Worm (Caenorhabditis elegans) whole organism, midembryonic: ENCODE measurements around the gene cft-1.

ENCODE experiments used
- T22C8.4 ChIP-seq: fragments of 200-800 bp; sonication (Bioruptor generic); IDR thresholded peaks from 2 replicates; pipeline ENCODE4 v1.3.6; 2022; ENCODE audit warnings: missing genetic modification characterization, missing compliant biosample characterization
- cog-1 ChIP-seq: sonication (generic microtip); optimal IDR thresholded peaks from 2 replicates; lab custom pipeline; 2016; ENCODE audit warnings: missing genetic modification characterization, missing compliant biosample characterization
- flt-1 ChIP-seq: fragments of 200-800 bp; sonication (Bioruptor generic); IDR thresholded peaks from 2 replicates; pipeline ENCODE4 v1.3.6; 2022; ENCODE audit warnings: missing genetic modification characterization, missing compliant biosample characterization
- klf-2 ChIP-seq: fragments of 200-800 bp; sonication (Bioruptor generic); conservative IDR thresholded peaks from 2 replicates; pipeline ENCODE4 v1.3.6; 2022; ENCODE audit warnings: missing genetic modification reagents, missing genetic modification characterization, missing compliant biosample characterization
- med-1 ChIP-seq: sonication (generic microtip); optimal IDR thresholded peaks from 2 replicates; lab custom pipeline; 2017; ENCODE audit warnings: missing genetic modification characterization, mild to moderate bottlenecking, missing compliant biosample characterization, antibody characterized with exemption, missing genetic modification reagents; ENCODE audit not compliant: insufficient read depth
- ref-1 ChIP-seq: fragments of 200-800 bp; sonication (Bioruptor generic); conservative IDR thresholded peaks from 2 replicates; pipeline ENCODE4 v1.3.6; 2022; ENCODE audit warnings: missing genetic modification reagents, missing genetic modification characterization, missing compliant biosample characterization
- tab-1 ChIP-seq: fragments of 200-800 bp; sonication (Bioruptor generic); IDR thresholded peaks from 2 replicates; pipeline ENCODE4 v1.3.6; 2022; ENCODE audit warnings: missing genetic modification characterization, missing compliant biosample characterization
- ztf-23 ChIP-seq: fragments of 200-800 bp; sonication (Bioruptor generic); IDR thresholded peaks from 2 replicates; pipeline ENCODE4 v1.3.6; 2022; ENCODE audit warnings: missing genetic modification reagents, missing genetic modification characterization, missing compliant biosample characterization
- ztf-29 ChIP-seq: fragments of 200-800 bp; sonication (Bioruptor generic); IDR thresholded peaks from 2 replicates; pipeline ENCODE4 v1.3.6; 2022; ENCODE audit warnings: missing genetic modification reagents, missing genetic modification characterization, missing compliant biosample characterization

Gene cft-1

DNA sequence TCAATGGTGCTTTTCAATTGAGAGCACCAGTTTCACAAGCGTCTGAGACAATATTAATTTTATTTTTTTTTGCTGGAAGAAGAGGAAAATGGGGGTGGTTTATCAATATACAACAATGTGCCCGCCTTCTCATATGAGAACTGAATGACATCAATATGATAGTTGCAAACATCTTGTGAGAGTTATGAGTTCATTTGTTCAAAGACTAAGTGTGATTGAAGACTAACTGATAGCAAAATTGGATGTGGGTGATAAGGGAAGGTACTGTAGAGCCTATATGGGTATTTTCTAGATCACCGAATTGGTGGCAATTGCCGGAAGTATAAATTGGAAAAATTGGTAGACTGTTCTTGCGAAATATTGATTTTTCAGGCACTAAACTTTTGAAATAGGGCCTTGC lies 26.0 kb upstream of the cft-1 start:
- no peak for TF ChIP-seq tab-1 (GFP tag; lab: Robert Waterston, UW)
- TF ChIP-seq ztf-23: no peak
- no peak for TF ChIP-seq ztf-29 (GFP tag; lab: Robert Waterston, UW)
- no peak for TF ChIP-seq med-1 (GFP tag; lab: Kevin White, UChicago)
- no peak for TF ChIP-seq cog-1 (tag; lab: Kevin White, UChicago)
- no peak for TF ChIP-seq ref-1 (GFP tag; lab: Robert Waterston, UW)
- TF ChIP-seq klf-2 (GFP tag; lab: Robert Waterston, UW): no peak
- TF ChIP-seq flt-1 (GFP tag; lab: Robert Waterston, UW): no peak
- no peak for TF ChIP-seq T22C8.4 (GFP tag; lab: Robert Waterston, UW)

DNA sequence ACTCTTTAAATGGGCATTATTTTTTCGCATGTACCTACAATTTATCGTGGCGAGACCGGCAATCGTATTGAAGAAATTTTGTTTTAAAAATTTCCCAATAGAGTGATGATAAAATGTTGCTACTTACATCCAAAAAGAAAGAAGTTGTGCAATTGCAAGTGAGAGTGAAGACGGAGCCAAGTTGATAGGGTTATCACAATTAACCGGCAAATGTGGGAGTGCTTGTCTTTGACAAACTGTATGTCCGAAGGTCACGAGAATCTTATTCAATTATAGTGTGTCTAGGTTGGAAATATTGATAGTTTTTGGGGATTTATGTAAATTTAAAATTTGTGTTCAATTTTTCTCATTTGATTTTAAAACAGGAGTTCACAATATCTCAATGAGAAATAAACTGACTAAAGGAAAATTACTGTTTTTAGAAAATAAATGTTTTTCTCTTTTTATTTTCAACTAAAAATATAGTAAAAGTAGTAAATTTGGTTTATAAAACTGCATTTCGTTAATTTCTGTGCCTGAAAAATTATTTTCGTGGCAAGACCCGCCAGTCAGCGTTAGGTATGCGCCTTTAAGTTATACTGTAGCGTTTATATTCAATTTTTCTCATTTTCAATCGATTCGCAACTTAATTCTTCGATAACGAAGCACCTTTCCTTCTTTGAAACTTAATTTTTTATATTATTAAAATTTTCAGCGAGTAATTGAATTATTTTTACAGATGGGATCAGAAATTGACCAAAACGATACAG lies 24.8 kb upstream of the cft-1 start, which contains the start of the genes hpo-15 and mms-19:
TSS of gene hpo-15 (minus strand) at position 201 of the 749 bp plus-strand sequence.
TSS of gene mms-19 (plus strand) at position 719 of the 749 bp plus-strand sequence.
- TF ChIP-seq med-1 (GFP tag; lab: Kevin White, UChicago) (no peak), klf-2 (GFP tag; lab: Robert Waterston, UW) (no peak), ztf-23 (no peak), ztf-29 (GFP tag; lab: Robert Waterston, UW) (no peak)

DNA sequence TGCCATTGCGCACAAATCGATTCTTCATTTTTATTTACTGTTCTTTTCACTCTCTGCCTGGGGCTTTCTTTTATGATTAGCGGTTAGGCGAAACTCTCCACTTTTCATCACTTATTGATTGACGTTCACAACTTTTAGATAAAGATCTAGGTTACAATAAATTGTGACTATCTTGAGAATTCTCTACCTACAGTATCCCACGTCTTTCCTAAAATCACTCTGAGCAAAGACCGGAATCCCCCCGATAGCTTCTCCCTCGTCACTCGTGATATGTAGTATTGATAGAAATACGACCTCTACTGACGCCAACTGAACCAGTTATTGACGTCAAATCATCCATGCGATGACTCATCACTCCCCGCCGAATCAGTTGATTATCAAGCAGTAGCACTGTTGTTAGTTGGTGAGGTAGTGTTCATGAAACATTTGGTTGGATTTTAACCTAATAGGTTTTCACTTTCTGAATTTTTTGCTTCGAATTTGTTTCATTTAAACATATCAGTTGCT lies 16.8 kb upstream of the cft-1 start, which contains the start of gene hir-1:
TSS of gene hir-1 (plus strand) at position 405 of the 507 bp plus-strand sequence.
- TF ChIP-seq ref-1 (GFP tag; lab: Robert Waterston, UW): no peak
- no peak for TF ChIP-seq med-1 (GFP tag; lab: Kevin White, UChicago)
- no peak for TF ChIP-seq ztf-29 (GFP tag; lab: Robert Waterston, UW)
- no peak for TF ChIP-seq flt-1 (GFP tag; lab: Robert Waterston, UW)
- no peak for TF ChIP-seq tab-1 (GFP tag; lab: Robert Waterston, UW)
- no peak for TF ChIP-seq cog-1 (tag; lab: Kevin White, UChicago)
- TF ChIP-seq klf-2 (GFP tag; lab: Robert Waterston, UW): no peak
- no peak for TF ChIP-seq ztf-23
- TF ChIP-seq T22C8.4 (GFP tag; lab: Robert Waterston, UW): no peak

DNA sequence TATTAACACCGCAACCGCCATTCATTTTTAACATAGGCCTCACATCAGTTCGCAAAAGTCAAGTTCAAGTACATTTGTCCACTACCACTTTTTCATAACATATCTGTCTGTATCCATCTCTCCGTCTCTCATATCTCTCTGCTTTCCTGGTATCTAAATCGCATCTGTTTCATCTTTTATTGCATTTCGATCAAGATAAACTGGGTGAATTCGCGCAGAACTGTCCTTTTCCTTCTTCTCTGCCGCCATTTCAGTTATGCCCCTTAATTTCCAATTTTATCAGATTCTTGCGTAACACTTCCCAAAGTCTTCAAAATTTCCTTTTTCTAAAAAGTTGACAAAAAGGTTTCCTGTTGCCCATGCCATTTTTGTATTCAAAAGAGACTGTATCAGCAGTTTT lies 15.3 kb upstream of the cft-1 start:
- TF ChIP-seq ztf-23: no peak
- TF ChIP-seq T22C8.4 (GFP tag; lab: Robert Waterston, UW): no peak
- TF ChIP-seq flt-1 (GFP tag; lab: Robert Waterston, UW): no peak
- TF ChIP-seq tab-1 (GFP tag; lab: Robert Waterston, UW): no peak
- TF ChIP-seq ref-1 (GFP tag; lab: Robert Waterston, UW): no peak
- TF ChIP-seq klf-2 (GFP tag; lab: Robert Waterston, UW): no peak
- TF ChIP-seq ztf-29 (GFP tag; lab: Robert Waterston, UW): no peak
- TF ChIP-seq med-1 (GFP tag; lab: Kevin White, UChicago): no peak
- no peak for TF ChIP-seq cog-1 (tag; lab: Kevin White, UChicago)

DNA sequence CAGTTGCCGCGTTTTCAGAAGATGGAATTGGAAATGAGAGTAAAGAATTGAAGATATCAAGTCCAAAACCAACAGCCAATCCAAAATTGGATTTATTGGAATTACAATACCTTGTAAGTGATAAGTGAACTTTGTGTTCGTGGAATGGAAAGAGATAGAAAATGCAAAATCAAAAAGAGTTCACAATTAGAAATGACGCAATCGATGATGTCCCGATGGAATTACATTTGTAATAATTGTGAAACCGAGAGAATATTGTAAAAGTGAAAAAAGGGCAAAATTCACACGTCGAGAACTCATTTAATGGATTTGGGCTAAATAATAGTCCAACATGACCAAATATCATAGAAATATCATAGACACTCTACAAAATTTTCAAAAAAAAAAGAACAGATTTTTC lies 13.4 kb upstream of the cft-1 start:
- TF ChIP-seq T22C8.4 (GFP tag; lab: Robert Waterston, UW) (no peak), ref-1 (GFP tag; lab: Robert Waterston, UW) (no peak), ztf-23 (no peak), med-1 (GFP tag; lab: Kevin White, UChicago) (no peak), tab-1 (GFP tag; lab: Robert Waterston, UW) (no peak), flt-1 (GFP tag; lab: Robert Waterston, UW) (no peak), ztf-29 (GFP tag; lab: Robert Waterston, UW) (no peak), klf-2 (GFP tag; lab: Robert Waterston, UW) (no peak), cog-1 (tag; lab: Kevin White, UChicago) (no peak)

DNA sequence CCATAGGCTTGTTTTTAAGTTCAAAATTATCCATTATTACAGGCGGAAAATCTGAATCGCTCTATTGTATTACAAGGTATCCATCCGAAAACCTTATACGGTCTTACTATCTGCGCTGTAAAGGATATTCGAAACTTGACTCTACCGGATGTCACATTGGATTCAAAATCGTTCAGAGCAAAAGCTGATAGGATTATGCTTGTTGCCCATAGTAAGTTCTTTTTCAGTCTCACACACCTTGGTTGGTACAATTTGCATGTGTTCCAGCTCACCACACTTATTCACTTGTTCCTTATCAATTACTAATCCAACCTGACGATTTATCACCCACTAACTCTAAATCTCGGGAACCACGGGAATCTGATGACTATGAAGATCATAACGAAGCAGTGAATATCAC lies 10.9 kb upstream of the cft-1 start:
- no peak for TF ChIP-seq klf-2 (GFP tag; lab: Robert Waterston, UW)
- TF ChIP-seq tab-1 (GFP tag; lab: Robert Waterston, UW): no peak
- TF ChIP-seq cog-1 (tag; lab: Kevin White, UChicago): no peak
- no peak for TF ChIP-seq ztf-23
- TF ChIP-seq med-1 (GFP tag; lab: Kevin White, UChicago): no peak
- no peak for TF ChIP-seq ztf-29 (GFP tag; lab: Robert Waterston, UW)
- no peak for TF ChIP-seq ref-1 (GFP tag; lab: Robert Waterston, UW)
- no peak for TF ChIP-seq flt-1 (GFP tag; lab: Robert Waterston, UW)
- no peak for TF ChIP-seq T22C8.4 (GFP tag; lab: Robert Waterston, UW)

DNA sequence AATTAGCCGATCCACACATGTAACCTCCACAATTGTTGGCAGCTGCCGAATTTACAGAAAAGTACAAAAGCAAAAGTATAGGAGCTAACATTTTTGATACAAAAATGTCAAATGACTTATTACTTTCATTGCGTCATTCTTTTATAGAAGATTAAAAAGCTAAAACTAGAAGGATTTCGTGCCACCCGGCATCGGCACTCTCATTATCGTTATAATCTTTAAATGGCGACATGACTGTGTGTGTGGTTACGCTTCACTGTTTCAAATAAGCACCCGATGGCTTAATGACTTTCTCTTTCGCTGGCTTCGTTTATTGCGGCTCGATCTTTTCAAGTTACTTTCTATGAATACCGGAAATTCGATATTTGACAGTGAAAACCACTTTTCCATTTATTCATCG lies 4.8 kb upstream of the cft-1 start, which contains the start of gene grl-1:
TSS of gene grl-1 (minus strand) at position 101 of the 400 bp plus-strand sequence.
- TF ChIP-seq flt-1 (GFP tag; lab: Robert Waterston, UW) (no peak), ref-1 (GFP tag; lab: Robert Waterston, UW) (no peak), med-1 (GFP tag; lab: Kevin White, UChicago) (no peak), tab-1 (GFP tag; lab: Robert Waterston, UW) (no peak), klf-2 (GFP tag; lab: Robert Waterston, UW) (no peak), ztf-29 (GFP tag; lab: Robert Waterston, UW) (no peak), cog-1 (tag; lab: Kevin White, UChicago) (no peak)

DNA sequence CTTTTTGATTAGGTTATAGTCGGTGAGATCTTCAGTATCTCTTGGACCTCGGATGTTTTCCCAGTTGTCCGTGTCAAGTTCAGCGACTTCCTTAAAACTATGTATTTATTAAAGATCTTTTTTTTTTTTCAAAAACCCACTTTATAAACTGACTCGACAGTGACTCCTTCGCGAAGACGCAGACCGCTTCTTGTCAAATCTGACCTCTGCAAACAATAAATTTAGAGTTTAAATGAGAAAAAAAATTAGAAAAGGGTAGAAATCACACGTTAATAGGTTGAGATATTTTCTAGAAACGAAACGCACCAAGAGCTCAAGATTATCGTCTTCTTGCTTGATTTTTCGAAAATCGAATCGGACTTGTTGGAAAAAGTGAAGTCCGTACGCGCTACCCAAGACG lies 2.8 kb upstream of the cft-1 start, which contains the start of gene C24G6.8:
TSS of gene C24G6.8 (minus strand) at position 101 of the 400 bp plus-strand sequence.
- TF ChIP-seq ref-1 (GFP tag; lab: Robert Waterston, UW) (no peak), med-1 (GFP tag; lab: Kevin White, UChicago) (no peak), flt-1 (GFP tag; lab: Robert Waterston, UW) (no peak), ztf-29 (GFP tag; lab: Robert Waterston, UW) (no peak), cog-1 (tag; lab: Kevin White, UChicago) (no peak), tab-1 (GFP tag; lab: Robert Waterston, UW) (no peak), klf-2 (GFP tag; lab: Robert Waterston, UW) (no peak), T22C8.4 (GFP tag; lab: Robert Waterston, UW) (no peak)
